Fruit fly (Drosophila melanogaster) whole organism, pupa: ENCODE data around the gene CG43850.

Source experiments
- CG13204 ChIP-seq: fragments of 200-800 bp; sonication (Bioruptor generic); optimal IDR thresholded peaks from 2 replicates; lab custom pipeline; 2018; ENCODE audit warnings: missing biosample characterization, mild to moderate bottlenecking, missing genetic modification characterization, moderate library complexity
- CG15710 ChIP-seq: fragments of 200-800 bp; sonication (Bioruptor generic); optimal IDR thresholded peaks from 2 replicates; lab custom pipeline; 2018; ENCODE audit warnings: missing biosample characterization, mild to moderate bottlenecking, missing genetic modification characterization, moderate library complexity
- CG32121 ChIP-seq: fragments of 200-800 bp; sonication (Bioruptor generic); IDR thresholded peaks from 2 replicates; pipeline ENCODE4 v1.3.6; 2022; ENCODE audit warnings: missing biosample characterization, missing genetic modification characterization
- CG4496 ChIP-seq: fragments of 200-800 bp; sonication (Bioruptor generic); IDR thresholded peaks from 3 replicates; pipeline ENCODE4 v1.3.6; 2022; ENCODE audit warnings: missing biosample characterization, missing genetic modification characterization
- CG8301 ChIP-seq: fragments of 200-800 bp; sonication (Bioruptor generic); optimal IDR thresholded peaks from 2 replicates; lab custom pipeline; 2018; ENCODE audit warnings: missing biosample characterization, mild to moderate bottlenecking, missing genetic modification characterization
- D1 ChIP-seq: fragments of 200-800 bp; sonication (Bioruptor generic); optimal IDR thresholded peaks from 2 replicates; lab custom pipeline; 2018; ENCODE audit warnings: missing biosample characterization, mild to moderate bottlenecking, missing genetic modification characterization, moderate library complexity
- EcR ChIP-seq: fragments of 200-800 bp; sonication (Bioruptor generic); optimal IDR thresholded peaks from 3 replicates; lab custom pipeline; 2019; ENCODE audit warnings: missing biosample characterization, missing genetic modification characterization, mild to moderate bottlenecking, moderate library complexity, missing genetic modification reagents
- Ets98B ChIP-seq: fragments of 200-800 bp; sonication (Bioruptor generic); IDR thresholded peaks from 2 replicates; pipeline ENCODE4 v1.3.6; 2022; ENCODE audit warnings: missing biosample characterization, missing genetic modification characterization
- Pif1A ChIP-seq: fragments of 200-800 bp; sonication (Bioruptor generic); optimal IDR thresholded peaks from 3 replicates; lab custom pipeline; 2016; ENCODE audit warnings: missing biosample characterization, missing genetic modification characterization
- Snoo ChIP-seq: fragments of 200-800 bp; sonication (Bioruptor generic); optimal IDR thresholded peaks from 3 replicates; lab custom pipeline; 2017; ENCODE audit warnings: missing biosample characterization, mild to moderate bottlenecking, missing genetic modification characterization, inconsistent platforms
- gl ChIP-seq: fragments of 200-800 bp; sonication (Bioruptor generic); optimal IDR thresholded peaks from 2 replicates; lab custom pipeline; 2018; ENCODE audit warnings: missing biosample characterization, mild to moderate bottlenecking, missing genetic modification characterization
- rn ChIP-seq: fragments of 200-800 bp; sonication (Bioruptor generic); IDR thresholded peaks from 2 replicates; pipeline ENCODE4 v1.3.6; 2022; ENCODE audit warnings: missing biosample characterization, missing genetic modification characterization

- TF ChIP-seq CG4496 (GFP tag; lab: Robert Waterston, UW) (no peak), gl (tag; lab: Kevin White, UChicago) (no peak), CG15710 (no peak), D1 (tag; lab: Kevin White, UChicago) (no peak), EcR (GFP tag; lab: Kevin White, UChicago) (no peak), CG13204 (GFP tag; lab: Kevin White, UChicago) (no peak), CG8301 (tag; lab: Kevin White, UChicago) (no peak), CG32121 (GFP tag; lab: Robert Waterston, UW) (no peak), Pif1A (GFP tag; lab: Kevin White, UChicago) (no peak), Ets98B (no peak), Snoo (tag; lab: Kevin White, UChicago) (no peak), rn (GFP tag; lab: Robert Waterston, UW) (no peak)
These were observed 17.8 kb upstream of the CG43850 start for dm6 chr2L:13397393-13397792.
